Fruit fly (Drosophila melanogaster): ENCODE measurements around the gene Muc68Ca.
A peak's percentile ranks its signal among the peaks of the same experiment; 100 is the strongest.

Gene Muc68Ca

dm6 chr3L:11631092-11631491 lies 11.2 kb upstream of the Muc68Ca start, which contains the start of gene CG32091 (continued):
- TF ChIP-seq Sox15 (GFP tag; optimal IDR thresholded peaks at IDR 0.05), result no peak
- TF ChIP-seq ss (GFP tag; optimal IDR thresholded peaks at IDR 0.05), result peak in 1 of 2 experiments; percentile 17
- no peak for TF ChIP-seq Hr39 (GFP tag; optimal IDR thresholded peaks at IDR 0.05)
- TF ChIP-seq Hr4 (GFP tag; optimal IDR thresholded peaks at IDR 0.05), result no peak
- peak; percentile 8 for TF ChIP-seq svp (GFP tag)

- TF ChIP-seq topi (GFP tag; optimal IDR thresholded peaks at IDR 0.05) (no peak), esn (GFP tag; optimal IDR thresholded peaks at IDR 0.05) (peak; percentile 9), fd59A (GFP tag; optimal IDR thresholded peaks at IDR 0.05) (no peak), lz (GFP tag; optimal IDR thresholded peaks at IDR 0.05) (peak; percentile 24), Smox (GFP tag; optimal IDR thresholded peaks at IDR 0.05) (no peak)
Measured at dm6 chr3L:11630684-11631083, 10.8 kb upstream of the Muc68Ca start.

dm6 chr3L:11627819-11628483 lies 8.1 kb upstream of the Muc68Ca start, which contains the start of gene Apt1:
Gene Apt1 (plus strand): TSS chr3L:11628037.
- TF ChIP-seq Sox15 (GFP tag; optimal IDR thresholded peaks at IDR 0.05), result no peak
- TF ChIP-seq svp (GFP tag), result peak; percentile 68
- peak; percentile 39 for TF ChIP-seq Eip78C (GFP tag)
- TF ChIP-seq dsx (GFP tag; optimal IDR thresholded peaks at IDR 0.05; ENCODE audit: poor library complexity, severe bottlenecking), result peak; percentile 11
- peak; percentile 48 for TF ChIP-seq fkh (GFP tag; optimal IDR thresholded peaks at IDR 0.05)
- TF ChIP-seq esn (GFP tag; optimal IDR thresholded peaks at IDR 0.05), result peak; percentile 44
- TF ChIP-seq CG3032 (tag; optimal IDR thresholded peaks at IDR 0.05), result peak; percentile 6
- TF ChIP-seq lz (GFP tag; optimal IDR thresholded peaks at IDR 0.05), result peak; percentile 11
- TF ChIP-seq Hr39 (GFP tag; optimal IDR thresholded peaks at IDR 0.05), result no peak
- TF ChIP-seq Hr4 (GFP tag; optimal IDR thresholded peaks at IDR 0.05), result peak; percentile 4
- peak; percentile 27 to 41 for TF ChIP-seq ss (GFP tag; optimal IDR thresholded peaks at IDR 0.05)
- peak; percentile 4 for TF ChIP-seq OdsH (GFP tag; optimal IDR thresholded peaks at IDR 0.05)
- no peak for TF ChIP-seq CG10631 (GFP tag; optimal IDR thresholded peaks at IDR 0.05)

dm6 chr3L:11626229-11626826 lies 6.4 kb upstream of the Muc68Ca start, which contains the start of gene PCID2:
Gene PCID2 (plus strand): TSS chr3L:11626441.
- TF ChIP-seq CG8632 (GFP tag; optimal IDR thresholded peaks at IDR 0.05), result no peak
- no peak for TF ChIP-seq CG6854 (GFP tag; optimal IDR thresholded peaks at IDR 0.05)
- no peak for TF ChIP-seq Sox102F (GFP tag; optimal IDR thresholded peaks at IDR 0.05)
- TF ChIP-seq Smox (GFP tag; optimal IDR thresholded peaks at IDR 0.05), result no peak
- peak; percentile 82 for TF ChIP-seq svp (GFP tag)
- TF ChIP-seq Eip78C (GFP tag), result peak; percentile 16
- no peak for TF ChIP-seq Hr39 (GFP tag; optimal IDR thresholded peaks at IDR 0.05)
- no peak for TF ChIP-seq CG8319 (GFP tag; optimal IDR thresholded peaks at IDR 0.05)

dm6 chr3L:11625634-11626175 lies 5.8 kb upstream of the Muc68Ca start, which contains the start of gene CG6083:
Gene CG6083 (minus strand): TSS chr3L:11626125.
- TF ChIP-seq topi (GFP tag; optimal IDR thresholded peaks at IDR 0.05) (no peak), fkh (GFP tag; optimal IDR thresholded peaks at IDR 0.05) (no peak), vri (GFP tag; optimal IDR thresholded peaks at IDR 0.05) (no peak), ss (GFP tag; optimal IDR thresholded peaks at IDR 0.05) (no peak), eg (GFP tag; IDR thresholded peaks at IDR 0.05) (no peak), fd59A (GFP tag; optimal IDR thresholded peaks at IDR 0.05) (no peak), Hr4 (GFP tag; optimal IDR thresholded peaks at IDR 0.05) (no peak), CG6854 (GFP tag; optimal IDR thresholded peaks at IDR 0.05) (no peak), CG6792 (GFP tag; optimal IDR thresholded peaks at IDR 0.05) (no peak), Lpt (GFP tag; optimal IDR thresholded peaks at IDR 0.05) (no peak), CG9139 (GFP tag; optimal IDR thresholded peaks at IDR 0.05) (no peak), CG1621 (tag; optimal IDR thresholded peaks at IDR 0.05) (no peak), CG32006 (GFP tag; optimal IDR thresholded peaks at IDR 0.05) (no peak), CG7368 (GFP tag; optimal IDR thresholded peaks at IDR 0.05) (no peak), spab (GFP tag; optimal IDR thresholded peaks at IDR 0.05) (no peak)

Data from whole organism, prepupa.